Worm (Caenorhabditis elegans) whole organism, young adult: ENCODE measurements around the gene C10G8.3.

Experiments
- B0035.1 ChIP-seq: sonication (generic microtip); optimal IDR thresholded peaks from 2 replicates; lab custom pipeline; 2016; ENCODE audit warnings: missing genetic modification characterization, mild to moderate bottlenecking, missing compliant biosample characterization, missing genotype, missing genetic modification reagents
- B0261.1 ChIP-seq: sonication (generic microtip); optimal IDR thresholded peaks from 2 replicates; lab custom pipeline; 2016; ENCODE audit warnings: mild to moderate bottlenecking, missing genetic modification characterization, moderate library complexity, missing compliant biosample characterization
- F33H1.4 ChIP-seq: fragments of 200-800 bp; sonication (Bioruptor generic); IDR thresholded peaks from 2 replicates; pipeline ENCODE4 v1.3.6; 2022; ENCODE audit warnings: missing genetic modification reagents, missing genetic modification characterization, missing compliant biosample characterization
- F37B4.10 ChIP-seq: fragments of 200-800 bp; sonication (Bioruptor generic); IDR thresholded peaks from 2 replicates; pipeline ENCODE4 v1.3.6; 2022; ENCODE audit warnings: missing genetic modification characterization, missing compliant biosample characterization
- K12H6.12 ChIP-seq: fragments of 200-800 bp; sonication (Bioruptor generic); optimal IDR thresholded peaks from 2 replicates; lab custom pipeline; 2018; ENCODE audit warnings: mild to moderate bottlenecking, missing genetic modification characterization, missing compliant biosample characterization
- T07F8.4 ChIP-seq: sonication (generic microtip); optimal IDR thresholded peaks from 2 replicates; lab custom pipeline; 2016; ENCODE audit warnings: mild to moderate bottlenecking, missing genetic modification characterization, moderate library complexity, missing compliant biosample characterization
- T26A5.8 ChIP-seq: sonication (generic microtip); optimal IDR thresholded peaks from 2 replicates; lab custom pipeline; 2016; ENCODE audit warnings: missing genetic modification characterization, missing compliant biosample characterization
- Y56A3A.18 ChIP-seq: fragments of 200-800 bp; sonication (Bioruptor generic); IDR thresholded peaks from 2 replicates; pipeline ENCODE4 v1.3.6; 2022; ENCODE audit warnings: missing genetic modification reagents, missing genetic modification characterization, missing compliant biosample characterization
- Y79H2A.3 ChIP-seq: fragments of 200-800 bp; sonication (Bioruptor generic); conservative IDR thresholded peaks from 2 replicates; pipeline ENCODE4 v1.3.6; 2022; ENCODE audit warnings: missing genetic modification reagents, missing genetic modification characterization, missing compliant biosample characterization
- ZK185.1 ChIP-seq: sonication (generic microtip); optimal IDR thresholded peaks from 2 replicates; lab custom pipeline; 2016; ENCODE audit warnings: mild to moderate bottlenecking, missing genetic modification characterization, missing compliant biosample characterization; ENCODE audit not compliant: poor library complexity, severe bottlenecking
- atf-7 ChIP-seq: sonication (generic microtip); optimal IDR thresholded peaks from 2 replicates; lab custom pipeline; 2017; ENCODE audit warnings: mild to moderate bottlenecking, missing genetic modification characterization, missing compliant biosample characterization
- attf-5 ChIP-seq: fragments of 200-800 bp; sonication (Bioruptor generic); optimal IDR thresholded peaks from 2 replicates; lab custom pipeline; 2018; ENCODE audit warnings: mild to moderate bottlenecking, missing genetic modification characterization, missing compliant biosample characterization
- cebp-1 ChIP-seq, 2 experiments: fragments of 200-800 bp in 1 of 2; sonication (Bioruptor generic) in 1 of 2; sonication (generic microtip) in 1 of 2; IDR thresholded peaks in 1 of 2; optimal IDR thresholded peaks in 1 of 2; 2 replicates each; pipeline versions ENCODE4 v1.3.6 to Lab custom; 2017 to 2022; ENCODE audit warnings: missing compliant biosample characterization in 2 of 2, missing genetic modification characterization in 2 of 2, mild to moderate bottlenecking in 1 of 2, missing genetic modification reagents in 1 of 2, moderate library complexity in 1 of 2
- die-1 ChIP-seq: sonication (generic microtip); optimal IDR thresholded peaks from 2 replicates; lab custom pipeline; 2016; ENCODE audit warnings: missing genotype, mild to moderate bottlenecking, missing genetic modification characterization, missing compliant biosample characterization
- dox-1 ChIP-seq: fragments of 200-800 bp; sonication (Bioruptor generic); IDR thresholded peaks from 2 replicates; pipeline ENCODE4 v1.3.6; 2022; ENCODE audit warnings: missing genetic modification reagents, missing genetic modification characterization, missing compliant biosample characterization
- egrh-3 ChIP-seq: fragments of 200-800 bp; sonication (Bioruptor generic); IDR thresholded peaks from 2 replicates; pipeline ENCODE4 v1.3.6; 2022; ENCODE audit warnings: missing genetic modification reagents, missing genetic modification characterization, missing compliant biosample characterization
- him-1 ChIP-seq: sonication (generic microtip); optimal IDR thresholded peaks from 2 replicates; lab custom pipeline; 2016; ENCODE audit warnings: missing genotype, missing genetic modification reagents, missing genetic modification characterization, missing compliant biosample characterization
- hmg-1.2 ChIP-seq: fragments of 200-800 bp; sonication (Bioruptor generic); IDR thresholded peaks from 2 replicates; pipeline ENCODE4 v1.3.6; 2022; ENCODE audit warnings: missing genetic modification reagents, missing genetic modification characterization, missing compliant biosample characterization
- hmg-20 ChIP-seq: fragments of 200-800 bp; sonication (Bioruptor generic); IDR thresholded peaks from 2 replicates; pipeline ENCODE4 v1.3.6; 2022; ENCODE audit warnings: missing genetic modification reagents, missing genetic modification characterization, missing compliant biosample characterization
- lag-1 ChIP-seq: fragments of 200-800 bp; sonication (Bioruptor generic); IDR thresholded peaks from 2 replicates; pipeline ENCODE4 v1.3.6; 2022; ENCODE audit warnings: missing genetic modification reagents, missing genetic modification characterization, missing compliant biosample characterization
- let-607 ChIP-seq, 2 experiments: fragments of 200-800 bp in 1 of 2; sonication (Bioruptor generic) in 1 of 2; sonication (generic microtip) in 1 of 2; optimal IDR thresholded peaks; 2 replicates each; lab custom pipeline; 2016 to 2018; ENCODE audit warnings: mild to moderate bottlenecking in 2 of 2, missing compliant biosample characterization in 2 of 2, missing genetic modification characterization in 2 of 2, moderate library complexity in 2 of 2, missing genotype in 1 of 2
- lin-26 ChIP-seq: fragments of 200-800 bp; sonication (Bioruptor generic); IDR thresholded peaks from 2 replicates; pipeline ENCODE4 v1.3.6; 2022; ENCODE audit warnings: missing genetic modification reagents, missing genetic modification characterization, missing compliant biosample characterization
- lin-35 ChIP-seq, 3 experiments: fragments of 150-350 bp in 2 of 3; sonication (generic microtip) in 1 of 3; optimal IDR thresholded peaks; 2 replicates each; lab custom pipeline; 2014 to 2018; ENCODE audit warnings: missing biosample characterization in 3 of 3, missing genetic modification characterization in 3 of 3, missing genetic modification reagents in 3 of 3
- lin-54 ChIP-seq: fragments of 200-800 bp; sonication (Bioruptor generic); optimal IDR thresholded peaks from 2 replicates; lab custom pipeline; 2018; ENCODE audit warnings: mild to moderate bottlenecking, missing genetic modification characterization, missing compliant biosample characterization
- madf-10 ChIP-seq: sonication (generic microtip); optimal IDR thresholded peaks from 2 replicates; lab custom pipeline; 2016; ENCODE audit warnings: mild to moderate bottlenecking, missing genetic modification characterization, missing compliant biosample characterization
- madf-6 ChIP-seq: fragments of 200-800 bp; sonication (Bioruptor generic); IDR thresholded peaks from 2 replicates; pipeline ENCODE4 v1.3.6; 2022; ENCODE audit warnings: missing genetic modification reagents, missing genetic modification characterization, missing compliant biosample characterization
- mes-4 ChIP-seq: sonication (generic microtip); optimal IDR thresholded peaks from 2 replicates; lab custom pipeline; 2016; ENCODE audit warnings: missing genotype, missing genetic modification characterization, missing compliant biosample characterization
- mxl-1 ChIP-seq: sonication (generic microtip); optimal IDR thresholded peaks from 2 replicates; lab custom pipeline; 2016; ENCODE audit warnings: missing genetic modification characterization, missing compliant biosample characterization
- nhr-80 ChIP-seq: sonication (generic microtip); optimal IDR thresholded peaks from 2 replicates; lab custom pipeline; 2016; ENCODE audit warnings: missing genetic modification characterization, missing compliant biosample characterization
- nhr-90 ChIP-seq: sonication (generic microtip); optimal IDR thresholded peaks from 2 replicates; lab custom pipeline; 2016; ENCODE audit warnings: missing genotype, mild to moderate bottlenecking, missing genetic modification characterization, missing compliant biosample characterization
- pbrm-1 ChIP-seq: fragments of 200-800 bp; sonication (Bioruptor generic); IDR thresholded peaks from 2 replicates; pipeline ENCODE4 v1.3.6; 2022; ENCODE audit warnings: missing genetic modification reagents, missing genetic modification characterization, missing compliant biosample characterization
- repo-1 ChIP-seq: sonication (generic microtip); optimal IDR thresholded peaks from 2 replicates; lab custom pipeline; 2017; ENCODE audit warnings: mild to moderate bottlenecking, missing genetic modification characterization, missing compliant biosample characterization
- rpc-1 ChIP-seq, 2 experiments: fragments of 150-350 bp in 1 of 2; sonication (generic microtip) in 1 of 2; optimal IDR thresholded peaks; 2 replicates each; lab custom pipeline; 2014 to 2018; ENCODE audit warnings: missing biosample characterization in 1 of 2, missing genetic modification characterization in 1 of 2, missing genetic modification reagents in 1 of 2, missing genotype in 1 of 2
- snpc-4 ChIP-seq, 5 experiments: fragments of 150-350 bp in 1 of 5; sonication (generic microtip) in 4 of 5; optimal IDR thresholded peaks; 2 replicates each; lab custom pipeline; 2014 to 2018; ENCODE audit warnings: missing genetic modification characterization in 5 of 5, missing biosample characterization in 3 of 5, antibody characterized with exemption in 2 of 5, mild to moderate bottlenecking in 2 of 5, missing compliant biosample characterization in 2 of 5, missing genotype in 2 of 5, moderate library complexity in 2 of 5, missing genetic modification reagents in 1 of 5
- somi-1 ChIP-seq: fragments of 200-800 bp; sonication (Bioruptor generic); optimal IDR thresholded peaks from 2 replicates; lab custom pipeline; 2018; ENCODE audit warnings: mild to moderate bottlenecking, missing genetic modification characterization, missing compliant biosample characterization
- tbp1 ChIP-seq: fragments of 200-800 bp; sonication (Bioruptor generic); optimal IDR thresholded peaks from 2 replicates; lab custom pipeline; 2018; ENCODE audit warnings: mild to moderate bottlenecking, missing genetic modification characterization, missing compliant biosample characterization
- unc-130 ChIP-seq: sonication (generic microtip); optimal IDR thresholded peaks from 2 replicates; lab custom pipeline; 2016; ENCODE audit warnings: missing genetic modification reagents, missing genetic modification characterization, missing compliant biosample characterization
- unc-62 ChIP-seq: fragments of 150-350 bp; optimal IDR thresholded peaks from 2 replicates; lab custom pipeline; 2014; ENCODE audit warnings: missing biosample characterization, missing genetic modification reagents, missing genetic modification characterization
- zim-3 ChIP-seq: sonication (generic microtip); optimal IDR thresholded peaks from 2 replicates; lab custom pipeline; 2017; ENCODE audit warnings: mild to moderate bottlenecking, missing genetic modification characterization, moderate library complexity, missing compliant biosample characterization
- ztf-18 ChIP-seq: sonication (generic microtip); optimal IDR thresholded peaks from 2 replicates; lab custom pipeline; 2016; ENCODE audit warnings: missing genotype, mild to moderate bottlenecking, missing genetic modification characterization, missing compliant biosample characterization
- ztf-22 ChIP-seq: fragments of 200-800 bp; sonication (Bioruptor generic); optimal IDR thresholded peaks from 2 replicates; lab custom pipeline; 2018; ENCODE audit warnings: mild to moderate bottlenecking, missing genetic modification characterization, moderate library complexity, missing compliant biosample characterization
- ztf-25 ChIP-seq: fragments of 200-800 bp; sonication (Bioruptor generic); IDR thresholded peaks from 2 replicates; pipeline ENCODE4 v1.3.6; 2022; ENCODE audit warnings: missing genetic modification reagents, missing genetic modification characterization, missing compliant biosample characterization
- ztf-26 ChIP-seq: sonication (generic microtip); optimal IDR thresholded peaks from 2 replicates; lab custom pipeline; 2017; ENCODE audit warnings: missing genetic modification characterization, missing compliant biosample characterization
- ztf-6 ChIP-seq: fragments of 200-800 bp; sonication (Bioruptor generic); IDR thresholded peaks from 2 replicates; pipeline ENCODE4 v1.3.6; 2022; ENCODE audit warnings: missing genetic modification reagents, missing genetic modification characterization, missing compliant biosample characterization

The C10G8.3 gene

ce11 chrV:5328314-5328713, 15.8 kb downstream of the C10G8.3 start, which contains the start of gene C10G8.8:
Gene C10G8.8, minus strand, starts transcription at chrV:5328414.
- TF ChIP-seq ztf-25 (GFP tag; lab: Robert Waterston, UW) = no peak
- no peak for TF ChIP-seq mxl-1 (tag; lab: Kevin White, UChicago)
- TF ChIP-seq him-1 (tag; lab: Kevin White, UChicago) = no peak
- no peak for TF ChIP-seq mes-4 (tag; lab: Kevin White, UChicago)
- TF ChIP-seq, all 124 proteins: peak for 0

- peak; percentile 80 for TF ChIP-seq dox-1 (GFP tag; lab: Robert Waterston, UW)
- TF ChIP-seq atf-7 (tag; lab: Kevin White, UChicago) = peak; percentile 12
- no peak for TF ChIP-seq zim-3 (tag; lab: Kevin White, UChicago)
- TF ChIP-seq lin-35 (GFP tag; optimal IDR thresholded peaks at IDR 0.05; lab: Kevin White, UChicago) = no peak
- peak; percentile 65 for TF ChIP-seq B0261.1 (tag; lab: Kevin White, UChicago)
- peak; percentile 54 for TF ChIP-seq repo-1
- peak; percentile 29 for TF ChIP-seq madf-10 (tag; lab: Kevin White, UChicago)
- no peak for TF ChIP-seq lag-1 (GFP tag; lab: Robert Waterston, UW)
- no peak for TF ChIP-seq unc-130
- TF ChIP-seq ztf-22 (GFP tag; lab: Kevin White, UChicago) = peak; percentile 8
- peak; percentile 9 for TF ChIP-seq lin-54
- no peak for TF ChIP-seq T07F8.4
- no peak for TF ChIP-seq Y79H2A.3 (GFP tag; lab: Robert Waterston, UW)
- TF ChIP-seq hmg-1.2 = 0 out of 2 replicates have a peak, but pooled peaks have one; percentile 25
- peak; percentile 44 for TF ChIP-seq ZK185.1 (tag; lab: Kevin White, UChicago)
- TF ChIP-seq die-1 (tag; lab: Kevin White, UChicago) = peak; percentile 27
- peak; percentile 36 for TF ChIP-seq ztf-18 (tag; lab: Kevin White, UChicago)
- TF ChIP-seq rpc-1 (optimal IDR thresholded peaks at IDR 0.05; lab: Kevin White, UChicago) = peak; percentile 67
- TF ChIP-seq rpc-1 (tag; optimal IDR thresholded peaks at IDR 0.05; lab: Kevin White, UChicago) = peak; percentile 85
- no peak for TF ChIP-seq ztf-6 (GFP tag; lab: Robert Waterston, UW)
- no peak for TF ChIP-seq pbrm-1 (GFP tag; lab: Robert Waterston, UW)
- no peak for TF ChIP-seq F33H1.4 (GFP tag; lab: Robert Waterston, UW)
- peak; percentile 53 for TF ChIP-seq nhr-90
- TF ChIP-seq attf-5 (GFP tag; lab: Kevin White, UChicago) = peak; percentile 9
- TF ChIP-seq lin-26 (GFP tag; lab: Robert Waterston, UW) = peak; percentile 65; the same call in 1 of the 2 replicates
- TF ChIP-seq cebp-1 (GFP tag; IDR thresholded peaks at IDR 0.05; lab: Robert Waterston, UW) = peak; percentile 50; the same call in 1 of the 2 replicates
- TF ChIP-seq cebp-1 (tag; optimal IDR thresholded peaks at IDR 0.05; lab: Kevin White, UChicago) = peak; percentile 81
- TF ChIP-seq Y56A3A.18 (GFP tag; lab: Robert Waterston, UW) = no peak
- peak; percentile 88 for TF ChIP-seq tbp1 (GFP tag; lab: Kevin White, UChicago)
- peak; percentile 89 for TF ChIP-seq nhr-80 (tag; lab: Kevin White, UChicago)
- no peak for TF ChIP-seq unc-62 (GFP tag; lab: Kevin White, UChicago)
- TF ChIP-seq K12H6.12 = peak; percentile 53
- TF ChIP-seq hmg-20 (GFP tag; lab: Robert Waterston, UW) = no peak
- peak; percentile 27 for TF ChIP-seq snpc-4 (GFP tag; optimal IDR thresholded peaks at IDR 0.05; lab: Kevin White, UChicago)
- peak; percentile 66 to 80 (median 75) for TF ChIP-seq snpc-4 (tag; optimal IDR thresholded peaks at IDR 0.05; lab: Kevin White, UChicago)
- peak; percentile 18 for TF ChIP-seq ztf-26 (tag; lab: Kevin White, UChicago)
- no peak for TF ChIP-seq T26A5.8
- peak; percentile 29 for TF ChIP-seq him-1 (tag; lab: Kevin White, UChicago)
- TF ChIP-seq madf-6 (GFP tag; lab: Robert Waterston, UW) = peak; percentile 34
- TF ChIP-seq somi-1 = peak; percentile 15
- TF ChIP-seq egrh-3 = 0 out of 2 replicates have a peak, but pooled peaks have one; percentile 5
- peak; percentile 21 for TF ChIP-seq B0035.1 (tag; lab: Kevin White, UChicago)
- TF ChIP-seq let-607 (tag; optimal IDR thresholded peaks at IDR 0.05; lab: Kevin White, UChicago) = peak; percentile 84 to 89
- no peak for TF ChIP-seq F37B4.10 (GFP tag; lab: Robert Waterston, UW)
These were observed 17.2 kb downstream of the C10G8.3 start for ce11 chrV:5329677-5330266.
